Worm (Caenorhabditis elegans) whole organism, late embryonic: ENCODE measurements around the gene Y82E9BR.5.
"Not testable (repeated sequence)": the region's sequence is repeated elsewhere in the genome, so short reads cannot be mapped to it uniquely, and the experiment has no call there.

Source experiments
- Y22D7AL.16 ChIP-seq: sonication (generic microtip); optimal IDR thresholded peaks from 2 replicates; lab custom pipeline; 2016; ENCODE audit warnings: missing genetic modification characterization, missing compliant biosample characterization
- ahr-1 ChIP-seq: sonication (generic microtip); optimal IDR thresholded peaks from 2 replicates; lab custom pipeline; 2016; ENCODE audit warnings: missing genetic modification characterization, missing compliant biosample characterization
- ceh-18 ChIP-seq: sonication (generic microtip); optimal IDR thresholded peaks from 2 replicates; lab custom pipeline; 2016; ENCODE audit warnings: missing genetic modification characterization, missing compliant biosample characterization
- ceh-30 ChIP-seq: fragments of 150-350 bp; optimal IDR thresholded peaks from 2 replicates; lab custom pipeline; 2014; ENCODE audit warnings: missing biosample characterization, missing genetic modification characterization
- ceh-34 ChIP-seq: sonication (generic microtip); optimal IDR thresholded peaks from 2 replicates; lab custom pipeline; 2016; ENCODE audit warnings: mild to moderate bottlenecking, missing genetic modification characterization, missing compliant biosample characterization
- ceh-45 ChIP-seq: fragments of 200-800 bp; sonication (Bioruptor generic); IDR thresholded peaks from 2 replicates; pipeline ENCODE4 v1.3.6; 2022; ENCODE audit warnings: missing genetic modification reagents, missing genetic modification characterization, missing compliant biosample characterization
- che-1 ChIP-seq: sonication (generic microtip); optimal IDR thresholded peaks from 2 replicates; lab custom pipeline; 2016; ENCODE audit warnings: mild to moderate bottlenecking, missing genetic modification characterization, missing compliant biosample characterization
- ets-4 ChIP-seq: sonication (generic microtip); optimal IDR thresholded peaks from 2 replicates; lab custom pipeline; 2016; ENCODE audit warnings: missing genetic modification characterization, missing compliant biosample characterization
- fkh-10 ChIP-seq: fragments of 150-350 bp; optimal IDR thresholded peaks from 2 replicates; lab custom pipeline; 2014; ENCODE audit warnings: missing biosample characterization, missing genetic modification reagents, missing genetic modification characterization
- hlh-30 ChIP-seq: sonication (generic microtip); optimal IDR thresholded peaks from 2 replicates; lab custom pipeline; 2017; ENCODE audit warnings: antibody characterized with exemption, missing genetic modification characterization, missing compliant biosample characterization; ENCODE audit not compliant: insufficient read depth
- hlh-8 ChIP-seq: sonication (generic microtip); optimal IDR thresholded peaks from 2 replicates; lab custom pipeline; 2016; ENCODE audit warnings: missing genotype, missing genetic modification characterization, missing compliant biosample characterization
- lin-11 ChIP-seq: fragments of 200-800 bp; sonication (Bioruptor generic); optimal IDR thresholded peaks from 2 replicates; lab custom pipeline; 2018; ENCODE audit warnings: mild to moderate bottlenecking, missing genetic modification characterization, missing compliant biosample characterization
- nhr-11 ChIP-seq: fragments of 150-350 bp; optimal IDR thresholded peaks from 2 replicates; lab custom pipeline; 2014; ENCODE audit warnings: missing biosample characterization, missing genetic modification characterization
- nhr-232 ChIP-seq: sonication (generic microtip); optimal IDR thresholded peaks from 2 replicates; lab custom pipeline; 2016; ENCODE audit warnings: missing genetic modification characterization, missing compliant biosample characterization
- npax-4 ChIP-seq: sonication (generic microtip); optimal IDR thresholded peaks from 2 replicates; lab custom pipeline; 2016; ENCODE audit warnings: missing genetic modification characterization, missing compliant biosample characterization
- pag-3 ChIP-seq: sonication (generic microtip); optimal IDR thresholded peaks from 2 replicates; lab custom pipeline; 2016; ENCODE audit warnings: missing compliant biosample characterization, missing genetic modification characterization, borderline replicate concordance
- pat-9 ChIP-seq: fragments of 200-800 bp; sonication (Bioruptor generic); optimal IDR thresholded peaks from 2 replicates; lab custom pipeline; 2018; ENCODE audit warnings: mild to moderate bottlenecking, missing genetic modification characterization, moderate library complexity, missing compliant biosample characterization
- ref-2 ChIP-seq: sonication (generic microtip); optimal IDR thresholded peaks from 2 replicates; lab custom pipeline; 2016; ENCODE audit warnings: missing genetic modification characterization, missing compliant biosample characterization
- rnt-1 ChIP-seq: sonication (generic microtip); optimal IDR thresholded peaks from 2 replicates; lab custom pipeline; 2016; ENCODE audit warnings: missing genetic modification characterization, missing compliant biosample characterization
- sox-4 ChIP-seq: sonication (generic microtip); optimal IDR thresholded peaks from 2 replicates; lab custom pipeline; 2017; ENCODE audit warnings: mild to moderate bottlenecking, missing genetic modification characterization, inconsistent platforms, missing compliant biosample characterization
- tbx-2 ChIP-seq: sonication (generic microtip); optimal IDR thresholded peaks from 2 replicates; lab custom pipeline; 2016; ENCODE audit warnings: missing genetic modification characterization, missing compliant biosample characterization
- tbx-7 ChIP-seq: sonication (generic microtip); optimal IDR thresholded peaks from 2 replicates; lab custom pipeline; 2016; ENCODE audit warnings: missing genotype, missing genetic modification characterization, missing compliant biosample characterization
- ttx-3 ChIP-seq: sonication (generic microtip); optimal IDR thresholded peaks from 2 replicates; lab custom pipeline; 2016; ENCODE audit warnings: missing genetic modification reagents, missing genetic modification characterization, missing compliant biosample characterization
- unc-3 ChIP-seq, 2 experiments: fragments of 200-800 bp in 1 of 2; sonication (Bioruptor generic) in 1 of 2; sonication (generic microtip) in 1 of 2; conservative IDR thresholded peaks in 1 of 2; optimal IDR thresholded peaks in 1 of 2; 2 replicates each; pipeline versions ENCODE4 v1.3.6 to Lab custom; 2016 to 2022; ENCODE audit warnings: missing compliant biosample characterization in 2 of 2, missing genetic modification characterization in 2 of 2, missing genetic modification reagents in 1 of 2
- unc-55 ChIP-seq: sonication (generic microtip); optimal IDR thresholded peaks from 2 replicates; lab custom pipeline; 2017; ENCODE audit warnings: missing biosample characterization, missing genetic modification reagents, missing genetic modification characterization
- unc-86 ChIP-seq: sonication (generic microtip); optimal IDR thresholded peaks from 2 replicates; lab custom pipeline; 2016; ENCODE audit warnings: missing genetic modification characterization, missing compliant biosample characterization
- zip-5 ChIP-seq: sonication (generic microtip); optimal IDR thresholded peaks from 2 replicates; lab custom pipeline; 2016; ENCODE audit warnings: missing genetic modification characterization, missing compliant biosample characterization

Y82E9BR.5 gene

ce11 chrIII:1372563-1372962 is 11.6 kb upstream of the Y82E9BR.5 start:
- no peak for TF ChIP-seq tbx-2 (tag; lab: Kevin White, UChicago)
- TF ChIP-seq ttx-3 (tag; lab: Kevin White, UChicago), result no peak
- no peak for TF ChIP-seq ahr-1
- peak; percentile 69 for TF ChIP-seq hlh-8 (tag; lab: Kevin White, UChicago)

- no peak for TF ChIP-seq fkh-10
- TF ChIP-seq nhr-232 (tag; lab: Kevin White, UChicago), result no peak
- no peak for TF ChIP-seq ets-4 (tag; lab: Kevin White, UChicago)
- no peak for TF ChIP-seq sox-4 (tag; lab: Kevin White, UChicago)
- TF ChIP-seq nhr-11, result no peak
- no peak for TF ChIP-seq unc-55 (GFP tag; lab: Kevin White, UChicago)
Measured at ce11 chrIII:1374355-1374807, 9.8 kb upstream of the Y82E9BR.5 start, which contains the start of gene Y82E9BR.20. TSS of gene Y82E9BR.20 (plus strand) at chrIII:1374405.

- TF ChIP-seq hlh-30; sox-4 (tag; lab: Kevin White, UChicago); fkh-10: not testable (repeated sequence)
Measured at ce11 chrIII:1375491-1375890, 8.7 kb upstream of the Y82E9BR.5 start, which contains the start of gene Y82E9BR.10. TSS of gene Y82E9BR.10 (minus strand) at chrIII:1375591.

ce11 chrIII:1377903-1378302 is 6.3 kb upstream of the Y82E9BR.5 start, which contains the start of gene pals-40:
TSS of gene pals-40 (minus strand) at chrIII:1378003.
- not testable (repeated sequence) for TF ChIP-seq pat-9; Y22D7AL.16 (tag; lab: Kevin White, UChicago); lin-11 (tag; lab: Kevin White, UChicago)

ce11 chrIII:1380535-1381274 is 3.5 kb upstream of the Y82E9BR.5 start, which contains the start of the genes pals-21 and Y82E9BR.6:
TSS of gene pals-21 (minus strand) at chrIII:1380635.
TSS of gene Y82E9BR.6 (plus strand) at chrIII:1381224.
- peak; percentile 0 for TF ChIP-seq hlh-30
- no peak for TF ChIP-seq Y22D7AL.16 (tag; lab: Kevin White, UChicago)
- TF ChIP-seq, all 69 proteins: peak for 1

ce11 chrIII:1383483-1383882 is 687 bp upstream of the Y82E9BR.5 start:
- TF ChIP-seq ref-2 (tag; lab: Kevin White, UChicago) (no peak), ceh-18 (tag; lab: Kevin White, UChicago) (no peak), nhr-11 (no peak), hlh-8 (tag; lab: Kevin White, UChicago) (no peak), fkh-10 (no peak), unc-86 (no peak), tbx-7 (no peak)

- TF ChIP-seq ceh-45 (GFP tag; lab: Robert Waterston, UW) (no peak), unc-3 (GFP tag; conservative IDR thresholded peaks at IDR 0.05; lab: Robert Waterston, UW) (no peak), unc-3 (tag; optimal IDR thresholded peaks at IDR 0.05; lab: Kevin White, UChicago) (no peak), npax-4 (tag; lab: Kevin White, UChicago) (no peak), ceh-30 (tag; lab: Kevin White, UChicago) (no peak), che-1 (tag; lab: Kevin White, UChicago) (no peak), hlh-8 (tag; lab: Kevin White, UChicago) (no peak), rnt-1 (tag; lab: Kevin White, UChicago) (no peak), ceh-18 (tag; lab: Kevin White, UChicago) (no peak), pag-3 (tag; lab: Kevin White, UChicago) (no peak), ceh-34 (tag; lab: Kevin White, UChicago) (no peak), zip-5 (no peak)
- TF ChIP-seq, all 69 proteins: peak for 0
Measured at ce11 chrIII:1384694-1385093, 524 bp downstream of the Y82E9BR.5 start.
